Worm (Caenorhabditis elegans) whole organism, L4/young adult: ENCODE results near the gene C10G8.8.

ENCODE experiments used
- W03F9.2 ChIP-seq: fragments of 150-350 bp; optimal IDR thresholded peaks from 2 replicates; lab custom pipeline; 2014; ENCODE audit warnings: missing biosample characterization, missing genetic modification characterization
- dao-5 ChIP-seq: sonication (generic microtip); optimal IDR thresholded peaks from 2 replicates; lab custom pipeline; 2016; ENCODE audit warnings: missing genotype, missing genetic modification characterization, moderate library complexity, missing compliant biosample characterization
- him-1 ChIP-seq: sonication (generic microtip); optimal IDR thresholded peaks from 2 replicates; lab custom pipeline; 2016; ENCODE audit warnings: missing genotype, missing genetic modification reagents, missing genetic modification characterization, missing compliant biosample characterization

DNA sequence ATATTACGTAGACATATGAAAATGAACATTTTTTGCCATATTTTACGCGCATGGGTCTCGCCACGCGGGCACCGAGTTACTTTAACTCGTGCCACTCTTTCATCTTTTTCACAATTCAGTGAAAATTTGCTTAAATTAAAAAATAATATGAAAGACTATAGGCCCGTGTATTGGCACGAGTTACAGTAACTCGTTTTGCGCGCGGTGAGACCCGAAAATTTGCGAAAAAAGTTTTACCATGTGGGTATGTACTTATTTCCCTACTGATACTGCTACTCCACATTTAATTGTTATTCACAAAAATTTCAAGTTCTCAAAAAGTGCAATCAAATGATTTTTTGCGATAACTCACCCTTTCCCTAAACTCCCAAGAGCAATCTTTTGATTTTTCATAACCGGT lies 30.5 kb downstream of the C10G8.8 start:
- TF ChIP-seq him-1 (tag; lab: Kevin White, UChicago) (no peak), W03F9.2 (tag; lab: Kevin White, UChicago) (no peak), dao-5 (tag; lab: Kevin White, UChicago) (no peak)
